Worm (Caenorhabditis elegans) whole organism, late embryonic: ENCODE measurements around the gene K03A11.6.

Experiments
- ceh-34 ChIP-seq: sonication (generic microtip); optimal IDR thresholded peaks from 2 replicates; lab custom pipeline; 2016; ENCODE audit warnings: mild to moderate bottlenecking, missing genetic modification characterization, missing compliant biosample characterization
- elt-2 ChIP-seq: sonication (generic microtip); optimal IDR thresholded peaks from 2 replicates; lab custom pipeline; 2016; ENCODE audit warnings: missing genetic modification reagents, missing genetic modification characterization, missing compliant biosample characterization
- nhr-11 ChIP-seq: fragments of 150-350 bp; optimal IDR thresholded peaks from 2 replicates; lab custom pipeline; 2014; ENCODE audit warnings: missing biosample characterization, missing genetic modification characterization
- sox-4 ChIP-seq: sonication (generic microtip); optimal IDR thresholded peaks from 2 replicates; lab custom pipeline; 2017; ENCODE audit warnings: mild to moderate bottlenecking, missing genetic modification characterization, inconsistent platforms, missing compliant biosample characterization

ce11 chrX:13021446-13021845 is 34.2 kb upstream of the K03A11.6 start:
- TF ChIP-seq sox-4, result no peak
- TF ChIP-seq ceh-34 (tag; lab: Kevin White, UChicago), result no peak
- no peak for TF ChIP-seq nhr-11
- no peak for TF ChIP-seq elt-2
